Worm (Caenorhabditis elegans): ENCODE data around the gene Y81B9A.2.

ce11 chrX:9155751-9156150, 28.2 kb upstream of the Y81B9A.2 start:
- TF ChIP-seq flt-1 (GFP tag; IDR thresholded peaks at IDR 0.05), result no peak
- no peak for TF ChIP-seq ets-7 (tag; optimal IDR thresholded peaks at IDR 0.05)
- TF ChIP-seq ama-1 (optimal IDR thresholded peaks at IDR 0.05), result no peak
